Fruit fly (Drosophila melanogaster) whole organism, pupa: ENCODE data around the gene Alg7.

Source experiments
- CG10348 ChIP-seq: fragments of 200-800 bp; sonication (Bioruptor generic); IDR thresholded peaks from 2 replicates; pipeline ENCODE4 v1.3.6; 2022; ENCODE audit warnings: missing biosample characterization, missing genetic modification characterization
- CG12605 ChIP-seq: fragments of 200-800 bp; sonication (Bioruptor generic); IDR thresholded peaks from 2 replicates; pipeline ENCODE4 v1.3.6; 2022; ENCODE audit warnings: missing biosample characterization, missing genetic modification characterization
- CG13204 ChIP-seq: fragments of 200-800 bp; sonication (Bioruptor generic); optimal IDR thresholded peaks from 2 replicates; lab custom pipeline; 2018; ENCODE audit warnings: missing biosample characterization, mild to moderate bottlenecking, missing genetic modification characterization, moderate library complexity
- CG14655 ChIP-seq: fragments of 200-800 bp; sonication (Bioruptor generic); optimal IDR thresholded peaks from 3 replicates; lab custom pipeline; 2017; ENCODE audit warnings: mild to moderate bottlenecking, missing biosample characterization, missing genetic modification reagents, missing genetic modification characterization
- CG15710 ChIP-seq: fragments of 200-800 bp; sonication (Bioruptor generic); optimal IDR thresholded peaks from 2 replicates; lab custom pipeline; 2018; ENCODE audit warnings: missing biosample characterization, mild to moderate bottlenecking, missing genetic modification characterization, moderate library complexity
- CG17806 ChIP-seq: fragments of 200-800 bp; sonication (Bioruptor generic); optimal IDR thresholded peaks from 2 replicates; lab custom pipeline; 2018; ENCODE audit warnings: missing biosample characterization, mild to moderate bottlenecking, missing genetic modification characterization, moderate library complexity
- CG32121 ChIP-seq: fragments of 200-800 bp; sonication (Bioruptor generic); IDR thresholded peaks from 2 replicates; pipeline ENCODE4 v1.3.6; 2022; ENCODE audit warnings: missing biosample characterization, missing genetic modification characterization
- CG34367 ChIP-seq: fragments of 200-800 bp; sonication (Bioruptor generic); optimal IDR thresholded peaks from 2 replicates; lab custom pipeline; 2018; ENCODE audit warnings: missing biosample characterization, mild to moderate bottlenecking, missing genetic modification characterization
- CG4496 ChIP-seq: fragments of 200-800 bp; sonication (Bioruptor generic); IDR thresholded peaks from 3 replicates; pipeline ENCODE4 v1.3.6; 2022; ENCODE audit warnings: missing biosample characterization, missing genetic modification characterization
- CG8159 ChIP-seq: fragments of 200-800 bp; sonication (Bioruptor generic); optimal IDR thresholded peaks from 3 replicates; lab custom pipeline; 2018; ENCODE audit warnings: missing biosample characterization, mild to moderate bottlenecking, missing genetic modification characterization, moderate library complexity
- CG8301 ChIP-seq: fragments of 200-800 bp; sonication (Bioruptor generic); optimal IDR thresholded peaks from 2 replicates; lab custom pipeline; 2018; ENCODE audit warnings: missing biosample characterization, mild to moderate bottlenecking, missing genetic modification characterization
- CG9948 ChIP-seq: fragments of 200-800 bp; sonication (Bioruptor generic); optimal IDR thresholded peaks from 2 replicates; lab custom pipeline; 2018; ENCODE audit warnings: missing biosample characterization, mild to moderate bottlenecking, missing genetic modification characterization, moderate library complexity
- D1 ChIP-seq: fragments of 200-800 bp; sonication (Bioruptor generic); optimal IDR thresholded peaks from 2 replicates; lab custom pipeline; 2018; ENCODE audit warnings: missing biosample characterization, mild to moderate bottlenecking, missing genetic modification characterization, moderate library complexity
- EcR ChIP-seq: fragments of 200-800 bp; sonication (Bioruptor generic); optimal IDR thresholded peaks from 3 replicates; lab custom pipeline; 2019; ENCODE audit warnings: missing biosample characterization, missing genetic modification characterization, mild to moderate bottlenecking, moderate library complexity, missing genetic modification reagents
- Ets98B ChIP-seq: fragments of 200-800 bp; sonication (Bioruptor generic); IDR thresholded peaks from 2 replicates; pipeline ENCODE4 v1.3.6; 2022; ENCODE audit warnings: missing biosample characterization, missing genetic modification characterization
- Pif1A ChIP-seq: fragments of 200-800 bp; sonication (Bioruptor generic); optimal IDR thresholded peaks from 3 replicates; lab custom pipeline; 2016; ENCODE audit warnings: missing biosample characterization, missing genetic modification characterization
- Pif1B ChIP-seq: fragments of 200-800 bp; sonication (Bioruptor generic); optimal IDR thresholded peaks from 3 replicates; lab custom pipeline; 2016; ENCODE audit warnings: missing biosample characterization, missing genetic modification characterization
- Snoo ChIP-seq: fragments of 200-800 bp; sonication (Bioruptor generic); optimal IDR thresholded peaks from 3 replicates; lab custom pipeline; 2017; ENCODE audit warnings: missing biosample characterization, mild to moderate bottlenecking, missing genetic modification characterization, inconsistent platforms
- fd96Ca ChIP-seq: fragments of 200-800 bp; sonication (Bioruptor generic); IDR thresholded peaks from 3 replicates; pipeline ENCODE4 v1.3.6; 2022; ENCODE audit warnings: missing biosample characterization, missing genetic modification characterization
- gl ChIP-seq: fragments of 200-800 bp; sonication (Bioruptor generic); optimal IDR thresholded peaks from 2 replicates; lab custom pipeline; 2018; ENCODE audit warnings: missing biosample characterization, mild to moderate bottlenecking, missing genetic modification characterization
- rn ChIP-seq: fragments of 200-800 bp; sonication (Bioruptor generic); IDR thresholded peaks from 2 replicates; pipeline ENCODE4 v1.3.6; 2022; ENCODE audit warnings: missing biosample characterization, missing genetic modification characterization

The Alg7 gene

dm6 chr2L:13146254-13146653 is 32.8 kb upstream of the Alg7 start:
- TF ChIP-seq Snoo (tag; lab: Kevin White, UChicago): peak; percentile 43
- TF ChIP-seq CG13204 (GFP tag; lab: Kevin White, UChicago): peak; percentile 41
- TF ChIP-seq CG15710 (tag; lab: Kevin White, UChicago): peak; percentile 83
- 0 out of 2 replicates have a peak, but pooled peaks have one; percentile 25 for TF ChIP-seq CG32121 (GFP tag; lab: Robert Waterston, UW)
- TF ChIP-seq CG10348 (GFP tag; lab: Robert Waterston, UW): no peak
- TF ChIP-seq CG9948 (tag; lab: Kevin White, UChicago): peak; percentile 86
- no peak for TF ChIP-seq CG12605 (GFP tag; lab: Robert Waterston, UW)
- TF ChIP-seq Pif1A: no peak
- peak; percentile 24 for TF ChIP-seq gl (tag; lab: Kevin White, UChicago)
- TF ChIP-seq CG17806 (tag; lab: Kevin White, UChicago): peak; percentile 81
- peak; percentile 75 for TF ChIP-seq CG14655 (GFP tag; lab: Kevin White, UChicago)
- TF ChIP-seq CG34367 (tag; lab: Kevin White, UChicago): peak; percentile 68
- no peak for TF ChIP-seq CG4496 (GFP tag; lab: Robert Waterston, UW)
- TF ChIP-seq Ets98B (GFP tag; lab: Robert Waterston, UW): no peak
- no peak for TF ChIP-seq fd96Ca (GFP tag; lab: Robert Waterston, UW)
- no peak for TF ChIP-seq EcR (GFP tag; lab: Kevin White, UChicago)
- TF ChIP-seq D1 (tag; lab: Kevin White, UChicago): peak; percentile 56
- peak; percentile 37 for TF ChIP-seq CG8301
- TF ChIP-seq CG8159 (tag; lab: Kevin White, UChicago): peak; percentile 89
- no peak for TF ChIP-seq rn
- TF ChIP-seq Pif1B (GFP tag; lab: Kevin White, UChicago): no peak

- no peak for TF ChIP-seq CG8159 (tag; lab: Kevin White, UChicago)
- TF ChIP-seq CG4496 (GFP tag; lab: Robert Waterston, UW): no peak
- TF ChIP-seq CG15710 (tag; lab: Kevin White, UChicago): no peak
- TF ChIP-seq CG32121 (GFP tag; lab: Robert Waterston, UW): no peak
- TF ChIP-seq EcR (GFP tag; lab: Kevin White, UChicago): peak; percentile 45
- TF ChIP-seq Snoo (tag; lab: Kevin White, UChicago): no peak
These were observed 24.7 kb upstream of the Alg7 start for dm6 chr2L:13154313-13154712.

- TF ChIP-seq CG14655 (GFP tag; lab: Kevin White, UChicago): peak; percentile 7
- no peak for TF ChIP-seq CG4496 (GFP tag; lab: Robert Waterston, UW)
- peak; percentile 17 for TF ChIP-seq CG8159 (tag; lab: Kevin White, UChicago)
- TF ChIP-seq Pif1A: peak; percentile 53
- no peak for TF ChIP-seq Ets98B (GFP tag; lab: Robert Waterston, UW)
- TF ChIP-seq CG9948 (tag; lab: Kevin White, UChicago): peak; percentile 50
- peak; percentile 18 for TF ChIP-seq CG17806 (tag; lab: Kevin White, UChicago)
These were observed 22.7 kb upstream of the Alg7 start for dm6 chr2L:13156349-13156748.

- no peak for TF ChIP-seq EcR (GFP tag; lab: Kevin White, UChicago)
- no peak for TF ChIP-seq CG32121 (GFP tag; lab: Robert Waterston, UW)
- TF ChIP-seq CG4496 (GFP tag; lab: Robert Waterston, UW): peak; percentile 25; the same call in 2 of the 3 replicates
- no peak for TF ChIP-seq D1 (tag; lab: Kevin White, UChicago)
- peak; percentile 29 for TF ChIP-seq Pif1A
- TF ChIP-seq Snoo (tag; lab: Kevin White, UChicago): peak; percentile 6
These were observed 21.1 kb upstream of the Alg7 start for dm6 chr2L:13157903-13158302.

- TF ChIP-seq EcR (GFP tag; lab: Kevin White, UChicago) (no peak), CG13204 (GFP tag; lab: Kevin White, UChicago) (no peak), Pif1B (GFP tag; lab: Kevin White, UChicago) (no peak), rn (no peak), CG32121 (GFP tag; lab: Robert Waterston, UW) (no peak), CG4496 (GFP tag; lab: Robert Waterston, UW) (no peak), Ets98B (GFP tag; lab: Robert Waterston, UW) (no peak), CG9948 (tag; lab: Kevin White, UChicago) (no peak), CG12605 (GFP tag; lab: Robert Waterston, UW) (no peak), CG17806 (tag; lab: Kevin White, UChicago) (no peak)
These were observed 20.5 kb upstream of the Alg7 start, which contains the start of gene Pk34A for dm6 chr2L:13158510-13158909. TSS of gene Pk34A (plus strand) at chr2L:13158810.

- TF ChIP-seq CG32121 (GFP tag; lab: Robert Waterston, UW): no peak
- no peak for TF ChIP-seq fd96Ca (GFP tag; lab: Robert Waterston, UW)
- no peak for TF ChIP-seq CG8159 (tag; lab: Kevin White, UChicago)
- TF ChIP-seq CG12605 (GFP tag; lab: Robert Waterston, UW): no peak
- no peak for TF ChIP-seq CG15710 (tag; lab: Kevin White, UChicago)
- TF ChIP-seq CG13204 (GFP tag; lab: Kevin White, UChicago): no peak
- no peak for TF ChIP-seq gl (tag; lab: Kevin White, UChicago)
- TF ChIP-seq CG8301: no peak
- no peak for TF ChIP-seq D1 (tag; lab: Kevin White, UChicago)
These were observed 18.8 kb upstream of the Alg7 start, which contains the start of gene kmg for dm6 chr2L:13160227-13160626. TSS of gene kmg (plus strand) at chr2L:13160527.
